Worm (Caenorhabditis elegans) whole organism, L3 larva: ENCODE measurements around the gene str-177.

ENCODE experiments used
- aly-2 ChIP-seq: fragments of 150-350 bp; optimal IDR thresholded peaks from 2 replicates; lab custom pipeline; 2014; ENCODE audit warnings: missing biosample characterization, missing genetic modification characterization
- ceh-16 ChIP-seq: sonication (generic microtip); optimal IDR thresholded peaks from 2 replicates; lab custom pipeline; 2017; ENCODE audit warnings: missing biosample characterization, missing genetic modification characterization
- ceh-82 ChIP-seq: fragments of 150-350 bp; optimal IDR thresholded peaks from 2 replicates; lab custom pipeline; 2014; ENCODE audit warnings: missing biosample characterization, missing genetic modification characterization
- ceh-9 ChIP-seq: sonication (generic microtip); optimal IDR thresholded peaks from 2 replicates; lab custom pipeline; 2018; ENCODE audit warnings: missing biosample characterization, missing genetic modification characterization
- daf-12 ChIP-seq: fragments of 150-350 bp; optimal IDR thresholded peaks from 2 replicates; lab custom pipeline; 2014; ENCODE audit warnings: missing biosample characterization, missing genetic modification reagents, missing genetic modification characterization
- egl-27 ChIP-seq: sonication (generic microtip); optimal IDR thresholded peaks from 4 replicates; lab custom pipeline; 2017; ENCODE audit warnings: missing biosample characterization, missing genetic modification reagents, missing genetic modification characterization
- egl-5 ChIP-seq: fragments of 150-350 bp; optimal IDR thresholded peaks from 2 replicates; lab custom pipeline; 2017; ENCODE audit warnings: missing biosample characterization, missing genetic modification reagents, missing genetic modification characterization, inconsistent platforms
- elt-1 ChIP-seq: fragments of 150-350 bp; optimal IDR thresholded peaks from 2 replicates; lab custom pipeline; 2014; ENCODE audit warnings: missing biosample characterization, missing genetic modification characterization
- elt-2 ChIP-seq: sonication (generic microtip); optimal IDR thresholded peaks from 2 replicates; lab custom pipeline; 2016; ENCODE audit warnings: missing genetic modification reagents, mild to moderate bottlenecking, missing genetic modification characterization, missing compliant biosample characterization
- elt-3 ChIP-seq, 3 experiments: fragments of 150-350 bp in 1 of 3; sonication (generic microtip) in 2 of 3; optimal IDR thresholded peaks; 2 replicates in 2 of 3; 4 replicates in 1 of 3; lab custom pipeline; 2014 to 2017; ENCODE audit warnings: missing biosample characterization in 3 of 3, missing genetic modification characterization in 3 of 3
- eor-1 ChIP-seq, 2 experiments: fragments of 150-350 bp; optimal IDR thresholded peaks; 2 replicates each; lab custom pipeline; 2014 to 2018; ENCODE audit warnings: missing biosample characterization in 2 of 2, missing genetic modification characterization in 2 of 2
- fkh-2 ChIP-seq: fragments of 150-350 bp; optimal IDR thresholded peaks from 2 replicates; lab custom pipeline; 2014; ENCODE audit warnings: missing biosample characterization, missing genetic modification reagents, missing genetic modification characterization
- hmg-11 ChIP-seq: sonication (generic microtip); optimal IDR thresholded peaks from 2 replicates; lab custom pipeline; 2016; ENCODE audit warnings: missing genetic modification characterization, missing compliant biosample characterization
- jun-1 ChIP-seq: fragments of 150-350 bp; optimal IDR thresholded peaks from 2 replicates; lab custom pipeline; 2014; ENCODE audit warnings: missing biosample characterization, missing genetic modification reagents, missing genetic modification characterization
- lin-15B ChIP-seq: fragments of 150-350 bp; optimal IDR thresholded peaks from 2 replicates; lab custom pipeline; 2014; ENCODE audit warnings: missing biosample characterization, missing genetic modification characterization
- lin-39 ChIP-seq: fragments of 150-350 bp; optimal IDR thresholded peaks from 2 replicates; lab custom pipeline; 2018; ENCODE audit warnings: missing biosample characterization, missing genetic modification reagents, missing genetic modification characterization
- mdl-1 ChIP-seq: fragments of 150-350 bp; optimal IDR thresholded peaks from 2 replicates; lab custom pipeline; 2014; ENCODE audit warnings: missing biosample characterization, missing genetic modification characterization
- mml-1 ChIP-seq: fragments of 150-350 bp; sonication (generic microtip); optimal IDR thresholded peaks from 3 replicates; lab custom pipeline; 2014; ENCODE audit warnings: missing biosample characterization, missing genetic modification characterization
- nfya-1 ChIP-seq: sonication (generic microtip); optimal IDR thresholded peaks from 2 replicates; lab custom pipeline; 2017; ENCODE audit warnings: missing genetic modification characterization, mild to moderate bottlenecking, missing compliant biosample characterization, antibody characterized with exemption, moderate library complexity; ENCODE audit not compliant: insufficient read depth
- nhr-12 ChIP-seq: fragments of 150-350 bp; optimal IDR thresholded peaks from 2 replicates; lab custom pipeline; 2014; ENCODE audit warnings: missing biosample characterization, missing genetic modification characterization
- nhr-23 ChIP-seq: fragments of 150-350 bp; optimal IDR thresholded peaks from 2 replicates; lab custom pipeline; 2014; ENCODE audit warnings: missing biosample characterization, missing genetic modification reagents, missing genetic modification characterization
- nhr-25 ChIP-seq: sonication (generic microtip); optimal IDR thresholded peaks from 2 replicates; lab custom pipeline; 2017; ENCODE audit warnings: missing biosample characterization, missing genetic modification characterization
- nhr-28 ChIP-seq: fragments of 150-350 bp; optimal IDR thresholded peaks from 2 replicates; lab custom pipeline; 2014; ENCODE audit warnings: missing biosample characterization, missing genetic modification characterization
- nhr-43 ChIP-seq: sonication (generic microtip); optimal IDR thresholded peaks from 2 replicates; lab custom pipeline; 2016; ENCODE audit warnings: mild to moderate bottlenecking, missing genetic modification characterization, missing compliant biosample characterization; ENCODE audit not compliant: poor library complexity, severe bottlenecking
- nhr-67 ChIP-seq: fragments of 150-350 bp; optimal IDR thresholded peaks from 2 replicates; lab custom pipeline; 2014; ENCODE audit warnings: missing biosample characterization, missing genetic modification characterization
- nhr-77 ChIP-seq: fragments of 150-350 bp; optimal IDR thresholded peaks from 2 replicates; lab custom pipeline; 2014; ENCODE audit warnings: missing biosample characterization, missing genetic modification characterization
- pha-4 ChIP-seq: fragments of 150-350 bp; optimal IDR thresholded peaks from 2 replicates; lab custom pipeline; 2014; ENCODE audit warnings: missing biosample characterization, missing genetic modification reagents, missing genetic modification characterization
- pqm-1 ChIP-seq: fragments of 150-350 bp; optimal IDR thresholded peaks from 2 replicates; lab custom pipeline; 2017; ENCODE audit warnings: missing biosample characterization, missing genetic modification characterization, inconsistent platforms
- sea-2 ChIP-seq: fragments of 150-350 bp; sonication (generic microtip); optimal IDR thresholded peaks from 4 replicates; lab custom pipeline; 2014; ENCODE audit warnings: missing biosample characterization, missing genetic modification reagents, missing genetic modification characterization
- skn-1 ChIP-seq: fragments of 150-350 bp; optimal IDR thresholded peaks from 2 replicates; lab custom pipeline; 2014; ENCODE audit warnings: missing biosample characterization, missing genetic modification characterization
- snpc-4 ChIP-seq: fragments of 150-350 bp; optimal IDR thresholded peaks from 2 replicates; lab custom pipeline; 2014; ENCODE audit warnings: missing biosample characterization, missing genetic modification characterization
- tbx-2 ChIP-seq: sonication (generic microtip); optimal IDR thresholded peaks from 2 replicates; lab custom pipeline; 2016; ENCODE audit warnings: mild to moderate bottlenecking, missing genetic modification characterization, missing compliant biosample characterization
- unc-62 ChIP-seq: fragments of 150-350 bp; sonication (generic microtip); optimal IDR thresholded peaks from 4 replicates; lab custom pipeline; 2014; ENCODE audit warnings: missing biosample characterization, missing genetic modification reagents, missing genetic modification characterization
- ztf-11 ChIP-seq: fragments of 150-350 bp; optimal IDR thresholded peaks from 2 replicates; lab custom pipeline; 2014; ENCODE audit warnings: missing biosample characterization, missing genetic modification characterization

str-177 gene

DNA sequence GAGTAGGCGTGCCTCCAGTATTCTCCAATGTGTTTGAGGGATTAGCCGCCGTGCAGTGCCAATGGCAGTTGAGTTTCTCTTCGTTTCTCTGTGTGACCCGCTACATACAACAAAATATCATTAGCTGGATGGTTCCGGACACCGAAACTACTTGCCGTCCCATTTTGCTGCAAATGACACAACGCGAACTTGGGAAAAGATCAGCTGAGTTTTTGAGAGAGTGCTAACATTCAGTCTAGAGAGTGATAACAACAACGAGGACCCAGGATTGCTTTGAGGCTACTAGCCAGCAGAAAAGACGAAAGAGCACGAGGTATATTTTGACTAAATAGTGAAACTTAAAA lies 20.6 kb upstream of the str-177 start:
- no peak for TF ChIP-seq nhr-28 (tag; lab: Kevin White, UChicago)
- no peak for TF ChIP-seq nhr-25
- no peak for TF ChIP-seq elt-3 (tag; optimal IDR thresholded peaks at IDR 0.05; lab: Kevin White, UChicago)
- no peak for TF ChIP-seq pqm-1 (tag; lab: Kevin White, UChicago)
- no peak for TF ChIP-seq ceh-16 (tag; lab: Kevin White, UChicago)
- TF ChIP-seq skn-1 (tag; lab: Kevin White, UChicago): no peak
- no peak for TF ChIP-seq snpc-4 (tag; lab: Kevin White, UChicago)
- TF ChIP-seq daf-12 (tag; lab: Kevin White, UChicago): no peak
- no peak for TF ChIP-seq jun-1 (tag; lab: Kevin White, UChicago)

DNA sequence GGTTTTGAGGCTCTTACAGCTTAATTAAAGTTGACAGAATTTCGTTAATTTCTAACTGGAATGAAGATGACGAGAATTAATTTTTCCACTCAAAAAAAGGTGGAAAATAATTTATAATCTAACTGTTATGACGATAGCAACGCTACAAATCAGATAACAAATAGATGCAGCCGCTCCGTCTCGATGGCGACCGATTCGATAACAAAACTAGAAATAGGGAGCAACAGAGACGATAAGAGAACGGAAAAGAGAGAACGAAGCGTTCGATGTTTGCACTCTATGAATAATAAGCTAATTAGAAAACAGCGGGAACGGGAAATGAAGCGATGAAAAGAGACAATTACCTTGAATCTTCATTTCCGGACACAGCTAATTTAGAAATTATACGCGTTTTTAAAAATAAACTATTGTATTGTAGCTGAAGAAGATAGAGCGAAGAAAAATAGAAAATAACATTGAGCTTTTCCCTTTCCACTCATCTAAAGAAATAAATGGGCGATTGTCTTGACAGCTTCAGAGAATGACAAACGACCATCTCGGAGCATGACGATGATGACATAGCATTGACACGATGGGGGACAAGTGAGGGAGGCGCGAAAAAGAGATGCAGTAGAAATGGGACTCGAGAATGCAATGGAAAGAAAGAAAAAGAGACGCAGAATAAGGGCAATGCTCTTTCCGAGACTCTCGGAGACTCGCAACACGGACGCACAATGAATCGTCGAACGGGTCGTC lies 20.0 kb upstream of the str-177 start:
- TF ChIP-seq mdl-1: no peak
- TF ChIP-seq nhr-23 (tag; lab: Kevin White, UChicago): no peak
- TF ChIP-seq elt-1: no peak
- peak; percentile 13 for TF ChIP-seq snpc-4 (tag; lab: Kevin White, UChicago)
- TF ChIP-seq lin-15B (tag; lab: Kevin White, UChicago): peak; percentile 5
- peak; percentile 77 for TF ChIP-seq elt-2 (tag; lab: Kevin White, UChicago)
- TF ChIP-seq skn-1 (tag; lab: Kevin White, UChicago): peak; percentile 67
- TF ChIP-seq egl-27 (tag; lab: Kevin White, UChicago): no peak
- TF ChIP-seq lin-39: peak; percentile 71
- peak; percentile 47 for TF ChIP-seq nfya-1
- TF ChIP-seq unc-62 (GFP tag; lab: Kevin White, UChicago): peak; percentile 92
- TF ChIP-seq aly-2 (tag; lab: Kevin White, UChicago): no peak
- TF ChIP-seq pqm-1 (tag; lab: Kevin White, UChicago): peak; percentile 45
- TF ChIP-seq nhr-25: no peak

DNA sequence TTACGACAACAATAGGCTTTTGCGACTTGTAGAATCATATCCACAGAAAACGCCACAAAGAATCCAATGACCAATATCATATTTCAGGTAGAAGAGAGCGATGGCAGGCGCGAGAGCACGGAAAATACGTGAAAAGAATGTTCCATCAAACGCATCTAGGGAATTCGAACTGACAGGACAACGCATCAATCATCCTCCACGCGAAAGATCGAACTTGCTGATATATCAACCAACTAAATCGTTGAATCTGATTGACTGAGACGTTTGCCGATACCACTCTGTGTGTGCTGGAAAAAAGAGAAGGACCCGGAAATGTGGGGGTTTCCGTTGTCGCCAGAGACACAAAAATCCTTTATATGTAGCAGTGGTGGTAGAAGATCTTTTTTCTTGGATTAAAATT lies 19.4 kb upstream of the str-177 start:
- TF ChIP-seq lin-15B (tag; lab: Kevin White, UChicago) (no peak), pqm-1 (tag; lab: Kevin White, UChicago) (no peak), lin-39 (peak; percentile 54), elt-1 (peak; percentile 84), unc-62 (GFP tag; lab: Kevin White, UChicago) (peak; percentile 93), jun-1 (tag; lab: Kevin White, UChicago) (no peak), sea-2 (no peak)
- TF ChIP-seq, all 47 proteins: peak for 3

ce11 chrV:9217158-9217557 lies 18.4 kb upstream of the str-177 start, which contains the start of gene pacs-1:
Gene pacs-1 (minus strand): TSS chrV:9217258.
- TF ChIP-seq ceh-16 (tag; lab: Kevin White, UChicago) (no peak), sea-2 (no peak)
- TF ChIP-seq, all 47 proteins: peak for 0

ce11 chrV:9213554-9213953 lies 14.8 kb upstream of the str-177 start, which contains the start of gene mdt-27:
Gene mdt-27 (minus strand): TSS chrV:9213654.
- TF ChIP-seq eor-1 (tag; optimal IDR thresholded peaks at IDR 0.05; lab: Kevin White, UChicago): no peak
- TF ChIP-seq aly-2 (tag; lab: Kevin White, UChicago): no peak
- no peak for TF ChIP-seq tbx-2
- TF ChIP-seq egl-27 (tag; lab: Kevin White, UChicago): no peak
- no peak for TF ChIP-seq unc-62 (GFP tag; lab: Kevin White, UChicago)
- TF ChIP-seq elt-2 (tag; lab: Kevin White, UChicago): no peak
- TF ChIP-seq nhr-12 (tag; lab: Kevin White, UChicago): no peak
- TF ChIP-seq nhr-77: no peak
- TF ChIP-seq nhr-25: no peak
- TF ChIP-seq jun-1 (tag; lab: Kevin White, UChicago): no peak
- TF ChIP-seq mdl-1: no peak
- TF ChIP-seq nhr-43 (tag; lab: Kevin White, UChicago): no peak
- no peak for TF ChIP-seq hmg-11 (tag; lab: Kevin White, UChicago)
- TF ChIP-seq ceh-82 (tag; lab: Kevin White, UChicago): no peak
- TF ChIP-seq nhr-28 (tag; lab: Kevin White, UChicago): no peak
- TF ChIP-seq lin-39: no peak
- TF ChIP-seq nhr-23 (tag; lab: Kevin White, UChicago): no peak
- no peak for TF ChIP-seq nhr-67

ce11 chrV:9212499-9212898 lies 13.7 kb upstream of the str-177 start:
- TF ChIP-seq ztf-11: no peak
- peak; percentile 54 for TF ChIP-seq nhr-23 (tag; lab: Kevin White, UChicago)
- peak; percentile 79 for TF ChIP-seq lin-39
- TF ChIP-seq lin-15B (tag; lab: Kevin White, UChicago): peak; percentile 90
- TF ChIP-seq pqm-1 (tag; lab: Kevin White, UChicago): peak; percentile 33
- TF ChIP-seq snpc-4 (tag; lab: Kevin White, UChicago): peak; percentile 73
- TF ChIP-seq ceh-9: no peak
- peak; percentile 54 for TF ChIP-seq hmg-11 (tag; lab: Kevin White, UChicago)
- no peak for TF ChIP-seq mdl-1
- TF ChIP-seq pha-4 (tag; lab: Kevin White, UChicago): peak; percentile 91
- TF ChIP-seq nhr-12 (tag; lab: Kevin White, UChicago): no peak
- peak; percentile 53 for TF ChIP-seq elt-2 (tag; lab: Kevin White, UChicago)
- peak; percentile 80 for TF ChIP-seq nhr-25
- TF ChIP-seq egl-5 (tag; lab: Kevin White, UChicago): peak; percentile 92
- TF ChIP-seq fkh-2 (tag; lab: Kevin White, UChicago): peak; percentile 17
- no peak for TF ChIP-seq nhr-43 (tag; lab: Kevin White, UChicago)
- TF ChIP-seq mml-1 (tag; lab: Kevin White, UChicago): no peak
- TF ChIP-seq nfya-1: peak; percentile 81
